Fruit fly (Drosophila melanogaster) whole organism, embryonic: ENCODE data around the gene CG42673.

Source experiments
- B-H2 ChIP-seq: fragments of 200-800 bp; sonication (Bioruptor generic); optimal IDR thresholded peaks from 2 replicates; lab custom pipeline; 2018; ENCODE audit warnings: missing biosample characterization, mild to moderate bottlenecking, missing genetic modification characterization
- CG10959 ChIP-seq: fragments of 200-800 bp; sonication (Bioruptor generic); IDR thresholded peaks from 2 replicates; pipeline ENCODE4 v1.3.6; 2022; ENCODE audit warnings: missing biosample characterization, missing genetic modification characterization
- CG11247 ChIP-seq: fragments of 200-800 bp; sonication (Bioruptor generic); IDR thresholded peaks from 2 replicates; pipeline ENCODE4 v1.3.6; 2022; ENCODE audit warnings: missing biosample characterization, missing genetic modification characterization
- CG11398 ChIP-seq: fragments of 200-800 bp; sonication (Bioruptor generic); optimal IDR thresholded peaks from 2 replicates; lab custom pipeline; 2016; ENCODE audit warnings: missing biosample characterization, missing genetic modification characterization
- CG12071 ChIP-seq: fragments of 200-800 bp; sonication (Bioruptor generic); optimal IDR thresholded peaks from 3 replicates; lab custom pipeline; 2018; ENCODE audit warnings: missing biosample characterization, mild to moderate bottlenecking, missing genetic modification characterization
- CG12104 ChIP-seq: fragments of 200-800 bp; sonication (Bioruptor generic); optimal IDR thresholded peaks from 3 replicates; lab custom pipeline; 2016; ENCODE audit warnings: missing biosample characterization, missing genetic modification characterization
- CG14710 ChIP-seq: fragments of 200-800 bp; sonication (Bioruptor generic); optimal IDR thresholded peaks from 3 replicates; lab custom pipeline; 2019; ENCODE audit warnings: missing biosample characterization, mild to moderate bottlenecking, missing genetic modification characterization, moderate library complexity
- CG2116 ChIP-seq: fragments of 200-800 bp; sonication (Bioruptor generic); optimal IDR thresholded peaks from 3 replicates; lab custom pipeline; 2018; ENCODE audit warnings: missing biosample characterization, mild to moderate bottlenecking, missing genetic modification characterization
- CG2199 ChIP-seq: fragments of 200-800 bp; sonication (Bioruptor generic); IDR thresholded peaks from 3 replicates; pipeline ENCODE4 v1.3.6; 2022; ENCODE audit warnings: missing biosample characterization, missing genetic modification characterization
- CG34422 ChIP-seq: fragments of 200-800 bp; sonication (Bioruptor generic); IDR thresholded peaks from 3 replicates; pipeline ENCODE4 v1.3.6; 2022; ENCODE audit warnings: missing biosample characterization, missing genetic modification characterization
- CG6654 ChIP-seq: fragments of 200-800 bp; sonication (Bioruptor generic); optimal IDR thresholded peaks from 2 replicates; lab custom pipeline; 2017; ENCODE audit warnings: missing biosample characterization, mild to moderate bottlenecking, missing genetic modification characterization
- CG6765 ChIP-seq: fragments of 200-800 bp; sonication (Bioruptor generic); optimal IDR thresholded peaks from 3 replicates; lab custom pipeline; 2017; ENCODE audit warnings: missing biosample characterization, mild to moderate bottlenecking, missing genetic modification characterization
- CG7839 ChIP-seq: fragments of 200-800 bp; sonication (Bioruptor generic); optimal IDR thresholded peaks from 3 replicates; lab custom pipeline; 2018; ENCODE audit warnings: missing biosample characterization, mild to moderate bottlenecking, missing genetic modification characterization, moderate library complexity
- CG8281 ChIP-seq: fragments of 200-800 bp; sonication (Bioruptor generic); optimal IDR thresholded peaks from 2 replicates; lab custom pipeline; 2018; ENCODE audit warnings: missing biosample characterization, mild to moderate bottlenecking, missing genetic modification characterization, moderate library complexity
- CG8765 ChIP-seq: fragments of 200-800 bp; sonication (Bioruptor generic); IDR thresholded peaks from 2 replicates; pipeline ENCODE4 v1.3.6; 2022; ENCODE audit warnings: missing biosample characterization, missing genetic modification characterization
- CG8944 ChIP-seq: fragments of 200-800 bp; sonication (Bioruptor generic); optimal IDR thresholded peaks from 3 replicates; lab custom pipeline; 2016; ENCODE audit warnings: missing biosample characterization, missing genetic modification characterization
- CG9727 ChIP-seq: fragments of 200-800 bp; sonication (Bioruptor generic); optimal IDR thresholded peaks from 3 replicates; lab custom pipeline; 2017; ENCODE audit warnings: missing biosample characterization, mild to moderate bottlenecking, missing genetic modification characterization
- D19B ChIP-seq: fragments of 200-800 bp; sonication (Bioruptor generic); optimal IDR thresholded peaks from 2 replicates; lab custom pipeline; 2017; ENCODE audit warnings: missing biosample characterization, mild to moderate bottlenecking, missing genetic modification characterization
- Fer3 ChIP-seq: fragments of 200-800 bp; sonication (Bioruptor generic); optimal IDR thresholded peaks from 2 replicates; lab custom pipeline; 2018; ENCODE audit warnings: missing biosample characterization, mild to moderate bottlenecking, missing genetic modification characterization, moderate library complexity
- HLH4C ChIP-seq: fragments of 200-800 bp; sonication (Bioruptor generic); IDR thresholded peaks from 3 replicates; pipeline ENCODE4 v1.3.6; 2022; ENCODE audit warnings: missing biosample characterization, missing genetic modification characterization; ENCODE audit not compliant: partially characterized antibody
- HLH54F ChIP-seq: fragments of 200-800 bp; sonication (Bioruptor generic); optimal IDR thresholded peaks from 3 replicates; lab custom pipeline; 2016; ENCODE audit warnings: missing biosample characterization, missing genetic modification characterization
- HLHmδ ChIP-seq: fragments of 200-800 bp; sonication (Bioruptor generic); optimal IDR thresholded peaks from 2 replicates; lab custom pipeline; 2018; ENCODE audit warnings: missing biosample characterization, mild to moderate bottlenecking, missing genetic modification characterization, moderate library complexity
- Hand ChIP-seq: fragments of 200-800 bp; sonication (Bioruptor generic); optimal IDR thresholded peaks from 2 replicates; lab custom pipeline; 2017; ENCODE audit warnings: mild to moderate bottlenecking, missing biosample characterization, missing genetic modification reagents, missing genetic modification characterization
- Jarid2 ChIP-seq: fragments of 200-800 bp; sonication (Bioruptor generic); optimal IDR thresholded peaks from 3 replicates; lab custom pipeline; 2017; ENCODE audit warnings: mild to moderate bottlenecking, missing biosample characterization, missing genetic modification reagents, missing genetic modification characterization
- Mad ChIP-seq: fragments of 200-800 bp; sonication (Bioruptor generic); optimal IDR thresholded peaks from 2 replicates; lab custom pipeline; 2016; ENCODE audit warnings: missing biosample characterization, missing genetic modification characterization
- Nf-YB ChIP-seq: fragments of 200-800 bp; sonication (Bioruptor generic); optimal IDR thresholded peaks from 3 replicates; lab custom pipeline; 2019; ENCODE audit warnings: missing biosample characterization, mild to moderate bottlenecking, missing genetic modification characterization, moderate library complexity
- Ptx1 ChIP-seq: fragments of 200-800 bp; sonication (Bioruptor generic); IDR thresholded peaks from 2 replicates; pipeline ENCODE4 v1.3.6; 2022; ENCODE audit warnings: missing biosample characterization, missing genetic modification characterization
- amos ChIP-seq: fragments of 200-800 bp; sonication (Bioruptor generic); IDR thresholded peaks from 2 replicates; pipeline ENCODE4 v1.3.6; 2022; ENCODE audit warnings: missing biosample characterization, missing genetic modification characterization; ENCODE audit not compliant: partially characterized antibody
- cg ChIP-seq: fragments of 200-800 bp; sonication (Bioruptor generic); optimal IDR thresholded peaks from 3 replicates; lab custom pipeline; 2019; ENCODE audit warnings: missing biosample characterization, mild to moderate bottlenecking, missing genetic modification characterization, moderate library complexity
- chn ChIP-seq: fragments of 200-800 bp; sonication (Bioruptor generic); optimal IDR thresholded peaks from 2 replicates; lab custom pipeline; 2016; ENCODE audit warnings: missing biosample characterization, missing genetic modification characterization
- cwo ChIP-seq: fragments of 200-800 bp; sonication (Bioruptor generic); optimal IDR thresholded peaks from 3 replicates; lab custom pipeline; 2017; ENCODE audit warnings: missing biosample characterization, missing genetic modification characterization, mild to moderate bottlenecking, moderate library complexity, missing genetic modification reagents
- fd102C ChIP-seq: fragments of 200-800 bp; sonication (Bioruptor generic); optimal IDR thresholded peaks from 2 replicates; lab custom pipeline; 2018; ENCODE audit warnings: missing biosample characterization, mild to moderate bottlenecking, missing genetic modification characterization, moderate library complexity
- fd64A ChIP-seq: fragments of 200-800 bp; sonication (Bioruptor generic); optimal IDR thresholded peaks from 3 replicates; lab custom pipeline; 2018; ENCODE audit warnings: missing biosample characterization, mild to moderate bottlenecking, missing genetic modification characterization
- gce ChIP-seq: fragments of 200-800 bp; sonication (Bioruptor generic); IDR thresholded peaks from 3 replicates; pipeline ENCODE4 v1.3.6; 2022; ENCODE audit warnings: missing biosample characterization, missing genetic modification characterization
- gcm ChIP-seq: fragments of 200-800 bp; sonication (Bioruptor generic); optimal IDR thresholded peaks from 2 replicates; lab custom pipeline; 2019; ENCODE audit warnings: missing biosample characterization, mild to moderate bottlenecking, missing genetic modification characterization, moderate library complexity
- grn ChIP-seq: fragments of 200-800 bp; sonication (Bioruptor generic); optimal IDR thresholded peaks from 3 replicates; lab custom pipeline; 2017; ENCODE audit warnings: missing biosample characterization, missing genetic modification characterization
- gro ChIP-seq: fragments of 200-800 bp; sonication (Bioruptor generic); optimal IDR thresholded peaks from 2 replicates; lab custom pipeline; 2016; ENCODE audit warnings: missing biosample characterization, missing genetic modification characterization
- hkb ChIP-seq, 2 experiments: fragments of 200-800 bp in 1 of 2; fragments of >200 bp in 1 of 2; sonication (Bioruptor generic) in 1 of 2; IDR thresholded peaks in 1 of 2; optimal IDR thresholded peaks in 1 of 2; 2 replicates each; pipeline versions ENCODE4 v1.3.6 to Lab custom; 2017 to 2022; ENCODE audit warnings: missing biosample characterization in 1 of 2, missing genetic modification characterization in 1 of 2
- kah ChIP-seq: fragments of 200-800 bp; sonication (Bioruptor generic); optimal IDR thresholded peaks from 2 replicates; lab custom pipeline; 2018; ENCODE audit warnings: missing biosample characterization, mild to moderate bottlenecking, missing genetic modification characterization
- kni ChIP-seq: fragments of 200-800 bp; sonication (Bioruptor generic); optimal IDR thresholded peaks from 3 replicates; lab custom pipeline; 2017; ENCODE audit warnings: mild to moderate bottlenecking, missing biosample characterization, missing genetic modification reagents, missing genetic modification characterization
- mld ChIP-seq: fragments of 200-800 bp; sonication (Bioruptor generic); IDR thresholded peaks from 3 replicates; pipeline ENCODE4 v1.3.6; 2022; ENCODE audit warnings: missing biosample characterization, missing genetic modification characterization; ENCODE audit not compliant: partially characterized antibody
- org-1 ChIP-seq: fragments of 200-800 bp; sonication (Bioruptor generic); optimal IDR thresholded peaks from 2 replicates; lab custom pipeline; 2017; ENCODE audit warnings: missing biosample characterization, missing genetic modification characterization
- psq ChIP-seq: fragments of 200-800 bp; sonication (Bioruptor generic); optimal IDR thresholded peaks from 2 replicates; lab custom pipeline; 2017; ENCODE audit warnings: missing biosample characterization, missing genetic modification characterization
- sima ChIP-seq: fragments of 200-800 bp; sonication (Bioruptor generic); optimal IDR thresholded peaks from 2 replicates; lab custom pipeline; 2016; ENCODE audit warnings: missing biosample characterization, missing genetic modification characterization
- stc ChIP-seq: fragments of 200-800 bp; sonication (Bioruptor generic); IDR thresholded peaks from 2 replicates; pipeline ENCODE4 v1.3.6; 2022; ENCODE audit warnings: missing biosample characterization, missing genetic modification characterization
- stwl ChIP-seq: fragments of 200-800 bp; sonication (Bioruptor generic); optimal IDR thresholded peaks from 3 replicates; lab custom pipeline; 2018; ENCODE audit warnings: missing biosample characterization, mild to moderate bottlenecking, missing genetic modification characterization, moderate library complexity
- unc-4 ChIP-seq: fragments of 200-800 bp; sonication (Bioruptor generic); IDR thresholded peaks from 2 replicates; pipeline ENCODE4 v1.3.6; 2022; ENCODE audit warnings: missing biosample characterization, missing genetic modification characterization; ENCODE audit not compliant: partially characterized antibody

CG42673 gene

DNA sequence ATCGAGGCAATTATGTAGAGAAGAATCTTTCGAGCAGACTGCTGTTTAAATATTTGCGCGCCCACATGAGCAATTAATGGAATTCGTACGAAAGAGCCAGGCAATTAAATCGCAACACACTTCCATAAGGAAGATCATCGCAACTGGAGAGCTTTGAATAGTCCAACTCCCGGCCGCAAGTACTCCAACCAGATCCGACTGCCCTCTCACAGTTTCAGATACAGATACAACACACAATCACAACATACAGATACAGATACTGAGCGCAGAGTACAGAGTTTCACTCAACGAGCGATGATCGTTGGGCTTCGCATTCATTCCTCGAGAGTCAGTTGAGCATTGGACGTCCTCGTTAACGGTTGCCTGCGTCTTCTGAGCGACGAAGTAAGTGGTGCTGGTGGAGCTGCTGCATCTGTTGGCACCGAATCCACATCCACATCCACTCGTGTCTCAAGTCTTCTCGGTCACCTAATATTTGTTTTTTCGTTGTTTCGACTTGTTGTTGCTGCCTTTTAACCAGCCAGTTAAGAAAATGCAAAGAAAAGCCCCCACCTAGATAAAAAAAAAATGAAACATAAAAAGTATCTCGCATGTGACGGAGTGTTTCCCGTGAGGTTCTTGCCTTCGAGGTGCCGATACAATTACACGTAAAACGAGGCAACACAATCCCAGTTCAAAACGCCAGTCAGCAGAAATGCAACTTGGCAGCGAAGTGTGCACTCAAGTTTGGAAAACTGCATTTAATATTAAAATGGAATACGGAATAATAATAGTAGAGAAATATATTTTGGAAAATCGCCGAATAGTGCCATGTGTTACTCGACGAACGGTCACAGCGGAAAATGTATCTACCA is 67.8 kb downstream of the CG42673 start, which contains the start of gene LanB2 (continued):
- TF ChIP-seq cg (GFP tag; lab: Kevin White, UChicago) (peak; percentile 88), CG11398 (GFP tag; lab: Kevin White, UChicago) (peak; percentile 21), cwo (no peak), Jarid2 (GFP tag; lab: Kevin White, UChicago) (peak; percentile 83), gcm (GFP tag; lab: Kevin White, UChicago) (no peak), CG2199 (GFP tag; lab: Robert Waterston, UW) (peak; percentile 52; the same call in 1 of the 3 replicates), gce (GFP tag; lab: Robert Waterston, UW) (no peak), hkb (optimal IDR thresholded peaks at IDR 0.05; lab: Kevin White, UChicago) (no peak), hkb (GFP tag; IDR thresholded peaks at IDR 0.05; lab: Robert Waterston, UW) (peak; percentile 38; the same call in 1 of the 2 replicates), HLH54F (GFP tag; lab: Kevin White, UChicago) (no peak), chn (GFP tag; lab: Kevin White, UChicago) (no peak), CG11247 (GFP tag; lab: Robert Waterston, UW) (no peak), CG8944 (GFP tag; lab: Kevin White, UChicago) (no peak), Fer3 (peak; percentile 5), CG8281 (tag; lab: Kevin White, UChicago) (no peak), Nf-YB (GFP tag; lab: Kevin White, UChicago) (peak; percentile 0), org-1 (GFP tag; lab: Kevin White, UChicago) (peak; percentile 17), CG10959 (GFP tag; lab: Robert Waterston, UW) (no peak), Ptx1 (GFP tag; lab: Robert Waterston, UW) (no peak), CG9727 (peak; percentile 6), HLHmδ (GFP tag; lab: Kevin White, UChicago) (peak; percentile 67), sima (GFP tag; lab: Kevin White, UChicago) (no peak), stwl (tag; lab: Kevin White, UChicago) (no peak), HLH4C (GFP tag; lab: Robert Waterston, UW) (peak; percentile 25; the same call in 1 of the 3 replicates), B-H2 (GFP tag; lab: Kevin White, UChicago) (peak; percentile 47), Mad (GFP tag; lab: Kevin White, UChicago) (no peak), CG6654 (no peak), CG12104 (no peak), gro (GFP tag; lab: Kevin White, UChicago) (no peak), CG14710 (tag; lab: Kevin White, UChicago) (peak; percentile 11), kah (GFP tag; lab: Kevin White, UChicago) (no peak), unc-4 (GFP tag; lab: Robert Waterston, UW) (no peak), fd102C (GFP tag; lab: Kevin White, UChicago) (peak; percentile 14), stc (GFP tag; lab: Robert Waterston, UW) (no peak), Hand (peak; percentile 45), CG8765 (GFP tag; lab: Robert Waterston, UW) (no peak), CG2116 (GFP tag; lab: Kevin White, UChicago) (peak; percentile 3), grn (no peak), CG7839 (no peak), kni (GFP tag; lab: Kevin White, UChicago) (peak; percentile 80), D19B (GFP tag; lab: Kevin White, UChicago) (no peak), psq (GFP tag; lab: Kevin White, UChicago) (no peak), fd64A (GFP tag; lab: Kevin White, UChicago) (peak; percentile 29), CG12071 (GFP tag; lab: Kevin White, UChicago) (peak; percentile 54), CG34422 (no peak), amos (GFP tag; lab: Robert Waterston, UW) (peak; percentile 28; the same call in 1 of the 2 replicates), CG6765 (GFP tag; lab: Kevin White, UChicago) (peak; percentile 30), mld (GFP tag; lab: Robert Waterston, UW) (peak; percentile 57; the same call in 1 of the 3 replicates)
